Fruit fly (Drosophila melanogaster) whole organism, embryonic: ENCODE data around the gene Cpr62Ba.
A peak's percentile ranks its signal among the peaks of the same experiment; 100 is the strongest.

ENCODE experiments used
- Asciz ChIP-seq: fragments of 200-800 bp; sonication (Bioruptor generic); optimal IDR thresholded peaks from 2 replicates; lab custom pipeline; 2017; ENCODE audit warnings: missing biosample characterization, mild to moderate bottlenecking, missing genetic modification characterization, missing genetic modification reagents
- CG10959 ChIP-seq: fragments of 200-800 bp; sonication (Bioruptor generic); IDR thresholded peaks from 2 replicates; pipeline ENCODE4 v1.3.6; 2022; ENCODE audit warnings: missing biosample characterization, missing genetic modification characterization
- CG11398 ChIP-seq: fragments of 200-800 bp; sonication (Bioruptor generic); optimal IDR thresholded peaks from 2 replicates; lab custom pipeline; 2016; ENCODE audit warnings: missing biosample characterization, missing genetic modification characterization
- CG12071 ChIP-seq: fragments of 200-800 bp; sonication (Bioruptor generic); optimal IDR thresholded peaks from 3 replicates; lab custom pipeline; 2018; ENCODE audit warnings: missing biosample characterization, mild to moderate bottlenecking, missing genetic modification characterization
- CG12104 ChIP-seq: fragments of 200-800 bp; sonication (Bioruptor generic); optimal IDR thresholded peaks from 3 replicates; lab custom pipeline; 2016; ENCODE audit warnings: missing biosample characterization, missing genetic modification characterization
- CG13424 ChIP-seq: fragments of 200-800 bp; sonication (Bioruptor generic); optimal IDR thresholded peaks from 2 replicates; lab custom pipeline; 2019; ENCODE audit warnings: missing biosample characterization, mild to moderate bottlenecking, missing genetic modification characterization, moderate library complexity
- CG13894 ChIP-seq: fragments of 200-800 bp; sonication (Bioruptor generic); optimal IDR thresholded peaks from 3 replicates; lab custom pipeline; 2018; ENCODE audit warnings: missing biosample characterization, mild to moderate bottlenecking, missing genetic modification characterization, moderate library complexity
- CG1603 ChIP-seq: fragments of 200-800 bp; sonication (Bioruptor generic); optimal IDR thresholded peaks from 2 replicates; lab custom pipeline; 2019; ENCODE audit warnings: missing biosample characterization, mild to moderate bottlenecking, missing genetic modification characterization, moderate library complexity
- CG17568 ChIP-seq: fragments of 200-800 bp; sonication (Bioruptor generic); optimal IDR thresholded peaks from 2 replicates; lab custom pipeline; 2018; ENCODE audit warnings: missing biosample characterization, mild to moderate bottlenecking, missing genetic modification characterization, moderate library complexity
- CG1832 ChIP-seq: fragments of 200-800 bp; sonication (Bioruptor generic); optimal IDR thresholded peaks from 2 replicates; lab custom pipeline; 2017; ENCODE audit warnings: missing biosample characterization, mild to moderate bottlenecking, missing genetic modification characterization, inconsistent platforms
- CG18764 ChIP-seq: fragments of 200-800 bp; sonication (Bioruptor generic); optimal IDR thresholded peaks from 3 replicates; lab custom pipeline; 2016; ENCODE audit warnings: missing biosample characterization, missing genetic modification characterization
- CG2116 ChIP-seq: fragments of 200-800 bp; sonication (Bioruptor generic); optimal IDR thresholded peaks from 3 replicates; lab custom pipeline; 2018; ENCODE audit warnings: missing biosample characterization, mild to moderate bottlenecking, missing genetic modification characterization
- CG31224 ChIP-seq: fragments of 200-800 bp; sonication (Bioruptor generic); IDR thresholded peaks from 2 replicates; pipeline ENCODE4 v1.3.6; 2022; ENCODE audit warnings: missing biosample characterization, missing genetic modification characterization
- CG31441 ChIP-seq: fragments of 200-800 bp; sonication (Bioruptor generic); IDR thresholded peaks from 2 replicates; pipeline ENCODE4 v1.3.6; 2022; ENCODE audit warnings: missing biosample characterization, missing genetic modification characterization
- CG4820 ChIP-seq: fragments of 200-800 bp; sonication (Bioruptor generic); optimal IDR thresholded peaks from 3 replicates; lab custom pipeline; 2016; ENCODE audit warnings: missing biosample characterization, missing genetic modification characterization
- CG6272 ChIP-seq: fragments of 200-800 bp; sonication (Bioruptor generic); IDR thresholded peaks from 2 replicates; pipeline ENCODE4 v1.3.6; 2022; ENCODE audit warnings: missing biosample characterization, missing genetic modification characterization
- CG7556 ChIP-seq: fragments of 200-800 bp; sonication (Bioruptor generic); optimal IDR thresholded peaks from 2 replicates; lab custom pipeline; 2017; ENCODE audit warnings: missing biosample characterization, mild to moderate bottlenecking, missing genetic modification characterization
- CG7963 ChIP-seq: fragments of 200-800 bp; sonication (Bioruptor generic); IDR thresholded peaks from 3 replicates; pipeline ENCODE4 v1.3.6; 2022; ENCODE audit warnings: missing biosample characterization, missing genetic modification characterization; ENCODE audit not compliant: partially characterized antibody
- CG8290 ChIP-seq, 3 experiments: fragments of 200-800 bp; sonication (Bioruptor generic); optimal IDR thresholded peaks; 2 replicates each; lab custom pipeline; 2016 to 2019; ENCODE audit warnings: missing biosample characterization in 3 of 3, missing genetic modification characterization in 3 of 3, mild to moderate bottlenecking in 2 of 3, moderate library complexity in 1 of 3
- H2.0 ChIP-seq: fragments of 200-800 bp; sonication (Bioruptor generic); IDR thresholded peaks from 2 replicates; pipeline ENCODE4 v1.3.6; 2022; ENCODE audit warnings: missing biosample characterization, missing genetic modification characterization
- Hr3 ChIP-seq: fragments of 200-800 bp; sonication (Bioruptor generic); optimal IDR thresholded peaks from 3 replicates; lab custom pipeline; 2016; ENCODE audit warnings: missing biosample characterization, missing genetic modification characterization
- Hsf ChIP-seq: fragments of 200-800 bp; sonication (Bioruptor generic); optimal IDR thresholded peaks from 3 replicates; lab custom pipeline; 2016; ENCODE audit warnings: missing biosample characterization, missing genetic modification characterization
- Meics ChIP-seq: fragments of 200-800 bp; sonication (Bioruptor generic); optimal IDR thresholded peaks from 2 replicates; lab custom pipeline; 2017; ENCODE audit warnings: missing biosample characterization, mild to moderate bottlenecking, missing genetic modification characterization
- NFAT ChIP-seq: fragments of 200-800 bp; sonication (Bioruptor generic); IDR thresholded peaks from 2 replicates; pipeline ENCODE4 v1.3.6; 2022; ENCODE audit warnings: missing biosample characterization, missing genetic modification characterization
- Nf-YA ChIP-seq: fragments of 200-800 bp; sonication (Bioruptor generic); IDR thresholded peaks from 2 replicates; pipeline ENCODE4 v1.3.6; 2022; ENCODE audit warnings: missing biosample characterization, missing genetic modification characterization
- Ptx1 ChIP-seq: fragments of 200-800 bp; sonication (Bioruptor generic); IDR thresholded peaks from 2 replicates; pipeline ENCODE4 v1.3.6; 2022; ENCODE audit warnings: missing biosample characterization, missing genetic modification characterization
- ato ChIP-seq: fragments of 200-800 bp; sonication (Bioruptor generic); IDR thresholded peaks from 2 replicates; pipeline ENCODE4 v1.3.6; 2022; ENCODE audit warnings: missing biosample characterization, missing genetic modification characterization; ENCODE audit not compliant: partially characterized antibody
- bab2 ChIP-seq: fragments of 200-800 bp; sonication (Bioruptor generic); optimal IDR thresholded peaks from 2 replicates; lab custom pipeline; 2016; ENCODE audit warnings: missing biosample characterization, missing genetic modification characterization
- bsh ChIP-seq, 2 experiments: fragments of 200-800 bp; sonication (Bioruptor generic); optimal IDR thresholded peaks; 2 replicates each; lab custom pipeline; 2017 to 2018; ENCODE audit warnings: mild to moderate bottlenecking in 2 of 2, missing biosample characterization in 2 of 2, missing genetic modification characterization in 2 of 2, moderate library complexity in 1 of 2
- chm ChIP-seq: fragments of 200-800 bp; sonication (Bioruptor generic); IDR thresholded peaks from 2 replicates; pipeline ENCODE4 v1.3.6; 2022; ENCODE audit warnings: missing biosample characterization, missing genetic modification characterization
- corto ChIP-seq: fragments of 200-800 bp; sonication (Bioruptor generic); optimal IDR thresholded peaks from 2 replicates; lab custom pipeline; 2016; ENCODE audit warnings: missing biosample characterization, mild to moderate bottlenecking, missing genetic modification characterization, moderate library complexity
- crol ChIP-seq: fragments of 200-800 bp; sonication (Bioruptor generic); IDR thresholded peaks from 2 replicates; pipeline ENCODE4 v1.3.6; 2022; ENCODE audit warnings: missing biosample characterization, missing genetic modification characterization
- dysf ChIP-seq: fragments of 200-800 bp; sonication (Bioruptor generic); IDR thresholded peaks from 3 replicates; pipeline ENCODE4 v1.3.6; 2022; ENCODE audit warnings: missing biosample characterization, missing genetic modification characterization
- gcm2 ChIP-seq: fragments of 200-800 bp; sonication (Bioruptor generic); optimal IDR thresholded peaks from 2 replicates; lab custom pipeline; 2016; ENCODE audit warnings: missing biosample characterization, missing genetic modification characterization
- kah ChIP-seq: fragments of 200-800 bp; sonication (Bioruptor generic); optimal IDR thresholded peaks from 2 replicates; lab custom pipeline; 2018; ENCODE audit warnings: missing biosample characterization, mild to moderate bottlenecking, missing genetic modification characterization
- mirr ChIP-seq: fragments of 200-800 bp; sonication (Bioruptor generic); optimal IDR thresholded peaks from 3 replicates; lab custom pipeline; 2018; ENCODE audit warnings: missing biosample characterization, mild to moderate bottlenecking, missing genetic modification characterization
- mld ChIP-seq: fragments of 200-800 bp; sonication (Bioruptor generic); IDR thresholded peaks from 3 replicates; pipeline ENCODE4 v1.3.6; 2022; ENCODE audit warnings: missing biosample characterization, missing genetic modification characterization; ENCODE audit not compliant: partially characterized antibody
- otp ChIP-seq: fragments of 200-800 bp; sonication (Bioruptor generic); IDR thresholded peaks from 3 replicates; pipeline ENCODE4, ENCODE4 v1.3.6; 2022; ENCODE audit warnings: missing biosample characterization, missing genetic modification characterization
- peb ChIP-seq: fragments of 200-800 bp; sonication (Bioruptor generic); IDR thresholded peaks from 2 replicates; pipeline ENCODE4 v1.3.6; 2022; ENCODE audit warnings: missing biosample characterization, missing genetic modification characterization
- pita ChIP-seq: fragments of 200-800 bp; sonication (Bioruptor generic); optimal IDR thresholded peaks from 2 replicates; lab custom pipeline; 2017; ENCODE audit warnings: missing biosample characterization, mild to moderate bottlenecking, missing genetic modification characterization
- psq ChIP-seq: fragments of 200-800 bp; sonication (Bioruptor generic); optimal IDR thresholded peaks from 2 replicates; lab custom pipeline; 2017; ENCODE audit warnings: missing biosample characterization, missing genetic modification characterization
- slbo ChIP-seq: fragments of 200-800 bp; sonication (Bioruptor generic); IDR thresholded peaks from 2 replicates; pipeline ENCODE4 v1.3.6; 2022; ENCODE audit warnings: missing biosample characterization, missing genetic modification characterization
- sqz ChIP-seq: fragments of 200-800 bp; sonication (Bioruptor generic); optimal IDR thresholded peaks from 3 replicates; lab custom pipeline; 2018; ENCODE audit warnings: missing biosample characterization, mild to moderate bottlenecking, missing genetic modification characterization
- ssp ChIP-seq: fragments of 200-800 bp; sonication (Bioruptor generic); IDR thresholded peaks from 2 replicates; pipeline ENCODE4 v1.3.6; 2022; ENCODE audit warnings: missing biosample characterization, missing genetic modification characterization
- sug ChIP-seq: fragments of 200-800 bp; optimal IDR thresholded peaks from 2 replicates; lab custom pipeline; 2019; ENCODE audit warnings: missing biosample characterization, mild to moderate bottlenecking, missing genetic modification characterization, moderate library complexity
- tna ChIP-seq: fragments of 200-800 bp; sonication (Bioruptor generic); IDR thresholded peaks from 2 replicates; pipeline ENCODE4 v1.3.6; 2022; ENCODE audit warnings: missing biosample characterization, missing genetic modification characterization; ENCODE audit not compliant: partially characterized antibody
- unc-4 ChIP-seq: fragments of 200-800 bp; sonication (Bioruptor generic); IDR thresholded peaks from 2 replicates; pipeline ENCODE4 v1.3.6; 2022; ENCODE audit warnings: missing biosample characterization, missing genetic modification characterization; ENCODE audit not compliant: partially characterized antibody
- yki ChIP-seq: fragments of >200 bp; optimal IDR thresholded peaks from 3 replicates; lab custom pipeline; 2018

The Cpr62Ba gene

dm6 chr3L:1774713-1775648, 56.6 kb downstream of the Cpr62Ba start, which contains the start of the genes CG13933 and PolD2 (continued):
- TF ChIP-seq CG12071 (GFP tag; lab: Kevin White, UChicago) (no peak), chm (GFP tag; lab: Robert Waterston, UW) (peak; percentile 98), psq (peak; percentile 92), Ptx1 (GFP tag; lab: Robert Waterston, UW) (peak; percentile 99), CG8290 (GFP tag; optimal IDR thresholded peaks at IDR 0.05; lab: Kevin White, UChicago) (no peak), CG8290 (tag; optimal IDR thresholded peaks at IDR 0.05; lab: Kevin White, UChicago) (no peak), sqz (no peak), peb (peak; percentile 94), otp (peak; percentile 98), Hsf (GFP tag; lab: Kevin White, UChicago) (peak; percentile 90), CG10959 (GFP tag; lab: Robert Waterston, UW) (peak; percentile 93), slbo (GFP tag; lab: Robert Waterston, UW) (peak; percentile 99), CG7963 (GFP tag; lab: Robert Waterston, UW) (peak; percentile 81), CG11398 (GFP tag; lab: Kevin White, UChicago) (peak; percentile 79), CG6272 (GFP tag; lab: Robert Waterston, UW) (peak; percentile 92), yki (lab: Kevin White, UChicago) (no peak), mld (GFP tag; lab: Robert Waterston, UW) (peak; percentile 67; the same call in 2 of the 3 replicates), mirr (GFP tag; lab: Kevin White, UChicago) (no peak), pita (GFP tag; lab: Kevin White, UChicago) (no peak), CG7556 (GFP tag; lab: Kevin White, UChicago) (peak; percentile 95), CG31441 (GFP tag; lab: Robert Waterston, UW) (no peak; the same call in 1 of the 2 replicates), bab2 (GFP tag; lab: Kevin White, UChicago) (peak; percentile 91), tna (GFP tag; lab: Robert Waterston, UW) (peak; percentile 90), gcm2 (peak; percentile 65), CG13894 (no peak), Hr3 (GFP tag; lab: Kevin White, UChicago) (peak; percentile 99), NFAT (peak; percentile 91), ssp (GFP tag; lab: Robert Waterston, UW) (peak; percentile 88), CG1603 (no peak), CG13424 (tag; lab: Kevin White, UChicago) (peak; percentile 99), Nf-YA (GFP tag; lab: Robert Waterston, UW) (peak; percentile 92), dysf (GFP tag; lab: Robert Waterston, UW) (peak; percentile 87), crol (GFP tag; lab: Robert Waterston, UW) (peak; percentile 82), ato (GFP tag; lab: Robert Waterston, UW) (no peak; the same call in 1 of the 2 replicates), CG18764 (no peak), CG4820 (GFP tag; lab: Kevin White, UChicago) (peak; percentile 71), unc-4 (peak; percentile 64), kah (peak; percentile 43), CG2116 (GFP tag; lab: Kevin White, UChicago) (peak; percentile 83), H2.0 (GFP tag; lab: Robert Waterston, UW) (peak; percentile 99), corto (GFP tag; lab: Kevin White, UChicago) (no peak), CG31224 (GFP tag; lab: Robert Waterston, UW) (peak; percentile 91), sug (tag; lab: Kevin White, UChicago) (peak; percentile 95), Meics (GFP tag; lab: Kevin White, UChicago) (peak; percentile 88), Asciz (no peak), CG12104 (peak; percentile 92), CG1832 (GFP tag; lab: Kevin White, UChicago) (no peak), bsh (GFP tag; optimal IDR thresholded peaks at IDR 0.05; lab: Kevin White, UChicago) (peak in 1 of 2 experiments; percentile 100), CG17568 (GFP tag; lab: Kevin White, UChicago) (no peak)
